Fruit fly (Drosophila melanogaster): Measurements from ENCODE around the gene CG31464.

CG31464 gene

dm6 chr3R:8269740-8270139, 21.3 kb upstream of the CG31464 start, which contains the start of gene CG9630 (continued):
- no peak for TF ChIP-seq seq (GFP tag; IDR thresholded peaks at IDR 0.05)
- no peak for TF ChIP-seq en (GFP tag; optimal IDR thresholded peaks at IDR 0.05)
- no peak for TF ChIP-seq CG8944 (GFP tag; optimal IDR thresholded peaks at IDR 0.05)
- no peak for TF ChIP-seq br (optimal IDR thresholded peaks at IDR 0.05)
- TF ChIP-seq tin (GFP tag; optimal IDR thresholded peaks at IDR 0.05), result no peak
- TF ChIP-seq Usf (GFP tag; optimal IDR thresholded peaks at IDR 0.05), result no peak
- peak; percentile 73 for TF ChIP-seq HmgD (GFP tag; optimal IDR thresholded peaks at IDR 0.05)
- TF ChIP-seq CG34224 (GFP tag; IDR thresholded peaks at IDR 0.05; ENCODE audit: partially characterized antibody), result peak; percentile 80
- no peak for TF ChIP-seq ken (GFP tag; IDR thresholded peaks at IDR 0.05)
- TF ChIP-seq shn (GFP tag; optimal IDR thresholded peaks at IDR 0.05), result no peak
- no peak for TF ChIP-seq tio (GFP tag; optimal IDR thresholded peaks at IDR 0.05)
- TF ChIP-seq gfzf (GFP tag; optimal IDR thresholded peaks at IDR 0.05), result peak; percentile 69
- no peak for TF ChIP-seq NK7.1 (GFP tag; optimal IDR thresholded peaks at IDR 0.05)
- peak; percentile 38 for TF ChIP-seq CG3995 (GFP tag; optimal IDR thresholded peaks at IDR 0.05)
- no peak for TF ChIP-seq Dfd (GFP tag; optimal IDR thresholded peaks at IDR 0.05)
- no peak for TF ChIP-seq az2 (GFP tag; optimal IDR thresholded peaks at IDR 0.05)
- no peak for TF ChIP-seq B-H1 (GFP tag; IDR thresholded peaks at IDR 0.05)
- no peak for TF ChIP-seq CG3163 (GFP tag; optimal IDR thresholded peaks at IDR 0.05)
- no peak for TF ChIP-seq Atf3 (GFP tag; optimal IDR thresholded peaks at IDR 0.05)
- TF ChIP-seq CG17385 (GFP tag; optimal IDR thresholded peaks at IDR 0.05), result no peak
- TF ChIP-seq CG18011 (GFP tag; optimal IDR thresholded peaks at IDR 0.05), result no peak
- TF ChIP-seq gcm (GFP tag; optimal IDR thresholded peaks at IDR 0.05), result no peak
- TF ChIP-seq D (optimal IDR thresholded peaks at IDR 0.05), result no peak
- TF ChIP-seq D (GFP tag; optimal IDR thresholded peaks at IDR 0.05), result no peak
- TF ChIP-seq CG13287 (GFP tag; IDR thresholded peaks at IDR 0.05; ENCODE audit: partially characterized antibody), result peak; percentile 80
- TF ChIP-seq dmrt99B (tag; optimal IDR thresholded peaks at IDR 0.05), result no peak
- TF ChIP-seq Adf1 (GFP tag; IDR thresholded peaks at IDR 0.05), result 0 out of 2 replicates have a peak, but pooled peaks have one; percentile 16
- TF ChIP-seq jumu (GFP tag; optimal IDR thresholded peaks at IDR 0.05), result no peak
- TF ChIP-seq cad (GFP tag; optimal IDR thresholded peaks at IDR 0.05), result no peak
- TF ChIP-seq CrebB (tag; optimal IDR thresholded peaks at IDR 0.05), result no peak
- TF ChIP-seq ash1 (GFP tag; optimal IDR thresholded peaks at IDR 0.05), result no peak
- TF ChIP-seq Sin3A (optimal IDR thresholded peaks at IDR 0.05), result peak; percentile 56
- TF ChIP-seq CG17328 (GFP tag; IDR thresholded peaks at IDR 0.05), result no peak
- TF ChIP-seq Hand (GFP tag; optimal IDR thresholded peaks at IDR 0.05), result no peak
- TF ChIP-seq CG17829 (tag; optimal IDR thresholded peaks at IDR 0.05), result peak; percentile 48
- TF ChIP-seq Doc2 (GFP tag; IDR thresholded peaks at IDR 0.05), result no peak
- no peak for TF ChIP-seq H15 (GFP tag; IDR thresholded peaks at IDR 0.05)
- TF ChIP-seq CG10959 (GFP tag; IDR thresholded peaks at IDR 0.05), result no peak
- TF ChIP-seq CG12219 (GFP tag; optimal IDR thresholded peaks at IDR 0.05), result no peak
- TF ChIP-seq hbn (GFP tag; IDR thresholded peaks at IDR 0.05; ENCODE audit: partially characterized antibody), result peak; percentile 55; the same call in 1 of the 2 replicates
- peak; percentile 98 for TF ChIP-seq dm (GFP tag; optimal IDR thresholded peaks at IDR 0.05)
- no peak for TF ChIP-seq kah (GFP tag; optimal IDR thresholded peaks at IDR 0.05)
- TF ChIP-seq dpn (GFP tag; optimal IDR thresholded peaks at IDR 0.05), result no peak
- TF ChIP-seq z (GFP tag; IDR thresholded peaks at IDR 0.05), result no peak
- no peak for TF ChIP-seq CG9437 (GFP tag; optimal IDR thresholded peaks at IDR 0.05)
- no peak for TF ChIP-seq Sox102F (GFP tag; optimal IDR thresholded peaks at IDR 0.05)
- no peak for TF ChIP-seq Camta (GFP tag; optimal IDR thresholded peaks at IDR 0.05)
- TF ChIP-seq Nf-YA (GFP tag; IDR thresholded peaks at IDR 0.05), result no peak
- TF ChIP-seq CG12942 (GFP tag; optimal IDR thresholded peaks at IDR 0.05), result no peak
- no peak for TF ChIP-seq tgo (GFP tag; IDR thresholded peaks at IDR 0.05)
- no peak for TF ChIP-seq tx (GFP tag; optimal IDR thresholded peaks at IDR 0.05)
- peak in 1 of 2 experiments; percentile 32 for TF ChIP-seq tll (GFP tag; optimal IDR thresholded peaks at IDR 0.05)
- no peak for TF ChIP-seq CG8924 (tag; optimal IDR thresholded peaks at IDR 0.05)
- TF ChIP-seq CG16779 (GFP tag; IDR thresholded peaks at IDR 0.05), result no peak
